Worm (Caenorhabditis elegans) whole organism, L1 larva: ENCODE measurements around the gene ZK228.4.

Experiments used
- C04F5.9 ChIP-seq: sonication (generic microtip); optimal IDR thresholded peaks from 2 replicates; lab custom pipeline; 2016; ENCODE audit warnings: missing genetic modification characterization, missing compliant biosample characterization
- C34B4.2 ChIP-seq: sonication (generic microtip); optimal IDR thresholded peaks from 2 replicates; lab custom pipeline; 2017; ENCODE audit warnings: mild to moderate bottlenecking, missing genetic modification characterization, missing compliant biosample characterization
- aha-1 ChIP-seq: fragments of 150-350 bp; optimal IDR thresholded peaks from 2 replicates; lab custom pipeline; 2014; ENCODE audit warnings: missing biosample characterization, missing genetic modification characterization
- aly-2 ChIP-seq: fragments of 150-350 bp; optimal IDR thresholded peaks from 2 replicates; lab custom pipeline; 2014; ENCODE audit warnings: missing biosample characterization, missing genetic modification characterization
- ceh-8 ChIP-seq: fragments of 200-800 bp; sonication (Bioruptor generic); optimal IDR thresholded peaks from 2 replicates; lab custom pipeline; 2018; ENCODE audit warnings: mild to moderate bottlenecking, missing genetic modification characterization, moderate library complexity, missing compliant biosample characterization
- efl-1 ChIP-seq, 4 experiments: fragments of 150-350 bp; optimal IDR thresholded peaks in 3 of 4; peaks in 1 of 4; 1 replicate in 1 of 4; 2 replicates in 3 of 4; lab custom pipeline; 2014; ENCODE audit warnings: missing biosample characterization in 2 of 4, missing genetic modification characterization in 2 of 4, missing genetic modification reagents in 2 of 4
- efl-3 ChIP-seq: fragments of 200-800 bp; sonication (Bioruptor generic); optimal IDR thresholded peaks from 2 replicates; lab custom pipeline; 2018; ENCODE audit warnings: mild to moderate bottlenecking, missing genetic modification characterization, missing compliant biosample characterization
- elt-2 ChIP-seq: sonication (generic microtip); optimal IDR thresholded peaks from 2 replicates; lab custom pipeline; 2016; ENCODE audit warnings: missing genetic modification characterization, mild to moderate bottlenecking, inconsistent platforms, missing compliant biosample characterization, missing genetic modification reagents
- fkh-10 ChIP-seq: sonication (generic microtip); optimal IDR thresholded peaks from 2 replicates; lab custom pipeline; 2017; ENCODE audit warnings: missing biosample characterization, missing genetic modification reagents, missing genetic modification characterization
- fkh-8 ChIP-seq: sonication (generic microtip); optimal IDR thresholded peaks from 2 replicates; lab custom pipeline; 2016; ENCODE audit warnings: mild to moderate bottlenecking, missing genetic modification characterization, missing compliant biosample characterization
- grh-1 ChIP-seq: fragments of 200-800 bp; sonication (Bioruptor generic); IDR thresholded peaks from 2 replicates; pipeline ENCODE4 v1.3.6; 2022; ENCODE audit warnings: missing genetic modification reagents, missing genetic modification characterization, missing compliant biosample characterization
- hpl-2 ChIP-seq: fragments of 150-350 bp; optimal IDR thresholded peaks from 2 replicates; lab custom pipeline; 2014; ENCODE audit warnings: missing biosample characterization, missing genetic modification reagents, missing genetic modification characterization
- isw-1 ChIP-seq: fragments of 200-800 bp; sonication (Bioruptor generic); IDR thresholded peaks from 2 replicates; pipeline ENCODE4 v1.3.6; 2022; ENCODE audit warnings: missing genetic modification characterization, missing compliant biosample characterization
- mab-9 ChIP-seq: fragments of 200-800 bp; sonication (Bioruptor generic); IDR thresholded peaks from 2 replicates; pipeline ENCODE4 v1.3.6; 2022; ENCODE audit warnings: missing genetic modification reagents, missing genetic modification characterization, missing compliant biosample characterization
- mdl-1 ChIP-seq, 2 experiments: fragments of 150-350 bp; optimal IDR thresholded peaks; 2 replicates each; lab custom pipeline; 2014 to 2017; ENCODE audit warnings: missing biosample characterization in 2 of 2, missing genetic modification characterization in 2 of 2, inconsistent platforms in 1 of 2
- nhr-12 ChIP-seq: sonication (generic microtip); optimal IDR thresholded peaks from 2 replicates; lab custom pipeline; 2017; ENCODE audit warnings: missing biosample characterization, missing genetic modification characterization
- nhr-19 ChIP-seq: fragments of 200-800 bp; sonication (Bioruptor generic); conservative IDR thresholded peaks from 2 replicates; pipeline ENCODE4 v1.3.6; 2022; ENCODE audit warnings: missing genetic modification characterization, missing compliant biosample characterization
- nhr-20 ChIP-seq: sonication (generic microtip); optimal IDR thresholded peaks from 2 replicates; lab custom pipeline; 2016; ENCODE audit warnings: mild to moderate bottlenecking, missing genetic modification characterization, missing compliant biosample characterization
- nhr-28 ChIP-seq: fragments of 150-350 bp; optimal IDR thresholded peaks from 2 replicates; lab custom pipeline; 2014; ENCODE audit warnings: missing biosample characterization, missing genetic modification characterization
- nhr-47 ChIP-seq: sonication (generic microtip); optimal IDR thresholded peaks from 2 replicates; lab custom pipeline; 2016; ENCODE audit warnings: mild to moderate bottlenecking, missing genetic modification characterization, moderate library complexity, missing compliant biosample characterization
- nhr-77 ChIP-seq: fragments of 150-350 bp; optimal IDR thresholded peaks from 2 replicates; lab custom pipeline; 2014; ENCODE audit warnings: missing biosample characterization, missing genetic modification characterization
- nhr-90 ChIP-seq: sonication (generic microtip); optimal IDR thresholded peaks from 2 replicates; lab custom pipeline; 2016; ENCODE audit warnings: mild to moderate bottlenecking, missing genetic modification characterization, missing compliant biosample characterization; ENCODE audit not compliant: poor library complexity
- pqm-1 ChIP-seq: sonication (generic microtip); optimal IDR thresholded peaks from 3 replicates; lab custom pipeline; 2017; ENCODE audit warnings: missing biosample characterization, missing genetic modification characterization
- rnt-1 ChIP-seq: sonication (generic microtip); optimal IDR thresholded peaks from 2 replicates; lab custom pipeline; 2016; ENCODE audit warnings: mild to moderate bottlenecking, missing genetic modification characterization, moderate library complexity, missing compliant biosample characterization
- snpc-4 ChIP-seq: fragments of 150-350 bp; optimal IDR thresholded peaks from 2 replicates; lab custom pipeline; 2014; ENCODE audit warnings: missing biosample characterization, missing genetic modification characterization
- snu-23 ChIP-seq: sonication (generic microtip); optimal IDR thresholded peaks from 2 replicates; lab custom pipeline; 2016; ENCODE audit warnings: missing genetic modification characterization, missing compliant biosample characterization
- sox-4 ChIP-seq: sonication (generic microtip); optimal IDR thresholded peaks from 2 replicates; lab custom pipeline; 2016; ENCODE audit warnings: missing genetic modification characterization, missing compliant biosample characterization
- swsn-7 ChIP-seq: sonication (generic microtip); optimal IDR thresholded peaks from 2 replicates; lab custom pipeline; 2016; ENCODE audit warnings: missing genetic modification characterization, missing compliant biosample characterization
- tlp-1 ChIP-seq: fragments of 150-350 bp; optimal IDR thresholded peaks from 2 replicates; lab custom pipeline; 2014; ENCODE audit warnings: missing biosample characterization, missing genetic modification characterization
- unc-130 ChIP-seq: fragments of 150-350 bp; optimal IDR thresholded peaks from 2 replicates; lab custom pipeline; 2017; ENCODE audit warnings: missing biosample characterization, missing genetic modification characterization, inconsistent platforms
- unc-30 ChIP-seq: sonication (generic microtip); optimal IDR thresholded peaks from 2 replicates; lab custom pipeline; 2017; ENCODE audit warnings: missing biosample characterization, missing genetic modification characterization
- unc-86 ChIP-seq: sonication (generic microtip); optimal IDR thresholded peaks from 2 replicates; lab custom pipeline; 2016; ENCODE audit warnings: missing genetic modification characterization, missing compliant biosample characterization
- unc-98 ChIP-seq: fragments of 200-800 bp; sonication (Bioruptor generic); IDR thresholded peaks from 2 replicates; pipeline ENCODE4 v1.3.6; 2022; ENCODE audit warnings: missing genetic modification characterization, missing compliant biosample characterization
- zag-1 ChIP-seq: fragments of 150-350 bp; optimal IDR thresholded peaks from 2 replicates; lab custom pipeline; 2014; ENCODE audit warnings: missing biosample characterization, missing genetic modification characterization
- ztf-11 ChIP-seq, 2 experiments: sonication (generic microtip); optimal IDR thresholded peaks; 2 replicates each; lab custom pipeline; 2016 to 2017; ENCODE audit warnings: missing genetic modification characterization in 2 of 2, missing biosample characterization in 1 of 2, missing compliant biosample characterization in 1 of 2
- ztf-4 ChIP-seq: fragments of 150-350 bp; optimal IDR thresholded peaks from 2 replicates; lab custom pipeline; 2014; ENCODE audit warnings: missing biosample characterization, missing genetic modification characterization

Gene ZK228.4

DNA sequence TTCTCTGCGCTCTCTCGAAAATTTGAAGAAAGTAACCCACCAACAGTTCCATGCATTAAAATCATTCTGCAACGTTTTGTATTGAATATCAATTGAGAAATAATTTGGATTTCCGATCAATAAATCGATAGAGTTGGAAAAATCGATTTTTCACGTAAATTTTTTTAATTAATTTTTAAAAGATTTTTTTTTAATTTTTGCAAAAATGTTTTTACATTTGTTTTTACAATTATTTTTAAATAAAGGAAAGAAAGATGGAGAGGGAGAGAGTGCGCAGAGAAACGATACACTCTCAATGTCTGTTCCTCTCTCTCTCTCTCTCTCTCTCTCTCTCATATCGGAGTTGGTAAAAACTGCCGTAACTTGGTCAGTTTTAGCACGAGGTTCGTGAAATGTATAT is 37.0 kb upstream of the ZK228.4 start, which contains the start of gene ZK262.19:
Gene ZK262.19 (minus strand): TSS at position 101 of the 400 bp plus-strand sequence.
- TF ChIP-seq ztf-4 (no peak), fkh-8 (tag; lab: Kevin White, UChicago) (no peak), nhr-77 (tag; lab: Kevin White, UChicago) (no peak), unc-86 (tag; lab: Kevin White, UChicago) (no peak), ceh-8 (GFP tag; lab: Kevin White, UChicago) (no peak), nhr-90 (tag; lab: Kevin White, UChicago) (no peak), mdl-1 (tag; optimal IDR thresholded peaks at IDR 0.05; lab: Kevin White, UChicago) (no peak), snpc-4 (tag; lab: Kevin White, UChicago) (no peak), zag-1 (tag; lab: Kevin White, UChicago) (no peak), fkh-10 (GFP tag; lab: Kevin White, UChicago) (no peak), unc-98 (GFP tag; lab: Robert Waterston, UW) (no peak), grh-1 (GFP tag; lab: Robert Waterston, UW) (no peak), nhr-12 (tag; lab: Kevin White, UChicago) (no peak), swsn-7 (tag; lab: Kevin White, UChicago) (no peak), C04F5.9 (no peak), snu-23 (GFP tag; lab: Kevin White, UChicago) (no peak), elt-2 (tag; lab: Kevin White, UChicago) (no peak), sox-4 (tag; lab: Kevin White, UChicago) (no peak)

DNA sequence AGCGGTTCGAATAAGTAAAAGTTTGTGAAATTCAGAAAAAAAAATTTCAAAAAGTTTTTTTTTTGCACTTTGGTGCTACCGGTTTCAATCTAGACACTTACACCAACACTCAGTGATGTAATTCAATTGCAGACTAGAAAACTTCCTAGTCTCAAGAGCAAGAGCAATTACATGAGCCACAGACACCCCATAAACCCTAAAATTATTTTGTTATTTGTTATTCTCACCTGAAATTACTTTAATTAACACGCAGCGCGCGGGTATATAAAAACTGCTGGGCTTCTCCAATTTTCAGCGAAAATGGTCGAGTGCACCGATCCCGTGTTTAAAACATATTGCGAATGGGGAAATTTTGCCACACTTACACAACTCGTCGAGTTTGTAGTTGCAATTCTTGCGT is 36.3 kb upstream of the ZK228.4 start, which contains the start of gene srw-83:
Gene srw-83 (plus strand): TSS at position 301 of the 400 bp plus-strand sequence.
- TF ChIP-seq ztf-4 (no peak), snpc-4 (tag; lab: Kevin White, UChicago) (no peak)

DNA sequence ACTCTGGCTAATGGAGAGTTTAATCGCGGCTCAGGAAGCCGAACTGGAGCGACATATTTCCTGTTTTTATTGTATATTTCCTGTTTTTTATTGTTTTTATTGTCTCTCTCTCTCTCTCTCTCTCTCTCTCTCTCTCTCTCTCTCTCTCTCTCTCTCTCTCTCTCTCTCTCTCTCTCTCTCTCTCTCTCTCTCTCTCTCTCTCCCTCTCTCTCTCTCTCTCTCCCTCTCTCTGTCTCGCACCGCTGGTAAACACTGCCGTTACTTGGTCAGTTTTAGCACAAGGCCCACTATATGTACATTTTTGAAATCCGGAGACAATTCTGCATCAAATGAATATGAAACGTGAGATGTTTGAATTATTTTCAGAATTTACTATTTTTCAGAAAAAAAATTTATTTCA is 31.8 kb upstream of the ZK228.4 start:
- TF ChIP-seq aly-2 (tag; lab: Kevin White, UChicago), result no peak
- TF ChIP-seq ztf-11 (tag; optimal IDR thresholded peaks at IDR 0.05; lab: Kevin White, UChicago), result no peak
- TF ChIP-seq aha-1 (tag; lab: Kevin White, UChicago), result no peak
- TF ChIP-seq efl-3 (GFP tag; lab: Kevin White, UChicago), result no peak
- no peak for TF ChIP-seq hpl-2 (GFP tag; lab: Kevin White, UChicago)
- TF ChIP-seq ceh-8 (GFP tag; lab: Kevin White, UChicago), result no peak
- no peak for TF ChIP-seq unc-30 (tag; lab: Kevin White, UChicago)
- TF ChIP-seq nhr-20, result no peak
- no peak for TF ChIP-seq tlp-1 (tag; lab: Kevin White, UChicago)
- TF ChIP-seq C34B4.2 (tag; lab: Kevin White, UChicago), result no peak
- no peak for TF ChIP-seq nhr-19 (GFP tag; lab: Robert Waterston, UW)
- TF ChIP-seq efl-1 (optimal IDR thresholded peaks at IDR 0.05; lab: Kevin White, UChicago), result no peak
- TF ChIP-seq efl-1 (GFP tag; optimal IDR thresholded peaks at IDR 0.05 in 1 of 2; lab: Kevin White, UChicago), result no peak

DNA sequence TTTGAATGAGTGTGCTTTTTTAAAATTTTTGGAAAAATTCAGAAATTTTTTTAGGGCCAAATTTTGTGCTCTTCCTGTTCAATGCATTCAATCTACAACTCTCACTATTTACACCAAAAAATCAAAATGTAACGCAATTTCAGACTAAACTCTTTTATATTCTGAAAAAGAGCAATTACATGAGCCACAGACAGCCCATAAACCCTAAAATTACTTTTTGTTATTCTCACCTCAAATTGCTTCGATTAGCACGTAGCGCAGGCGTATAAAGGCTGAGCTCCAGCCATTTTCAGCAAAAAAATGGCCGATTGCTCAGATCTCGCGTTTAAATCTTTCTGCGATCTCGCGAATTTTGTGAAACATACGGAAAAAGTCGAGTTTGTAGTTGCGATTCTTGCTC is 31.1 kb upstream of the ZK228.4 start, which contains the start of gene srw-82:
Gene srw-82 (plus strand): TSS at position 301 of the 400 bp plus-strand sequence.
- TF ChIP-seq tlp-1 (tag; lab: Kevin White, UChicago) (no peak), pqm-1 (tag; lab: Kevin White, UChicago) (no peak), unc-130 (tag; lab: Kevin White, UChicago) (no peak), nhr-47 (tag; lab: Kevin White, UChicago) (no peak), mab-9 (GFP tag; lab: Robert Waterston, UW) (no peak), rnt-1 (no peak), nhr-90 (tag; lab: Kevin White, UChicago) (no peak), ztf-4 (no peak), efl-3 (GFP tag; lab: Kevin White, UChicago) (no peak), nhr-28 (tag; lab: Kevin White, UChicago) (no peak), isw-1 (GFP tag; lab: Robert Waterston, UW) (no peak)
